Worm (Caenorhabditis elegans): ENCODE results near the gene C11H1.5.

- TF ChIP-seq zag-1 (tag; optimal IDR thresholded peaks at IDR 0.05) (no peak), ama-1 (optimal IDR thresholded peaks at IDR 0.05) (no peak)
These were observed 21.3 kb upstream of the C11H1.5 start for ce11 chrX:14324289-14324688.
